Fruit fly (Drosophila melanogaster) whole organism, wandering third instar larva: ENCODE results near the gene mask.

Source experiments
- Abd-B ChIP-seq: fragments of >200 bp; optimal IDR thresholded peaks from 2 replicates; lab custom pipeline; 2017; ENCODE audit warnings: missing biosample characterization, missing genetic modification characterization
- CG32264 ChIP-seq: fragments of 200-800 bp; sonication (Bioruptor generic); optimal IDR thresholded peaks from 2 replicates; lab custom pipeline; 2016; ENCODE audit warnings: missing biosample characterization, missing genetic modification characterization
- CG9705 ChIP-seq: fragments of 200-800 bp; sonication (Bioruptor generic); optimal IDR thresholded peaks from 2 replicates; lab custom pipeline; 2018; ENCODE audit warnings: missing biosample characterization, mild to moderate bottlenecking, missing genetic modification characterization
- CrebA ChIP-seq: fragments of 200-800 bp; sonication (Bioruptor generic); optimal IDR thresholded peaks from 2 replicates; lab custom pipeline; 2016; ENCODE audit warnings: missing biosample characterization, mild to moderate bottlenecking, missing genetic modification characterization, borderline replicate concordance
- Dfd ChIP-seq: fragments of >200 bp; optimal IDR thresholded peaks from 2 replicates; lab custom pipeline; 2017; ENCODE audit warnings: missing biosample characterization, missing genetic modification characterization
- Dif ChIP-seq: fragments of 200-275, 200-300 bp; sonication (Bioruptor generic); optimal IDR thresholded peaks from 2 replicates; lab custom pipeline; 2018; ENCODE audit warnings: missing biosample characterization, missing genetic modification characterization; ENCODE audit not compliant: partially characterized antibody
- GATAd ChIP-seq: sonication (Bioruptor generic); optimal IDR thresholded peaks from 2 replicates; lab custom pipeline; 2016; ENCODE audit warnings: missing biosample characterization, missing genetic modification characterization
- HLH106 ChIP-seq: fragments of 200-800 bp; optimal IDR thresholded peaks from 3 replicates; lab custom pipeline; 2019; ENCODE audit warnings: missing biosample characterization, mild to moderate bottlenecking, missing genetic modification characterization, moderate library complexity
- Hnf4 ChIP-seq: fragments of 200-800 bp; sonication (Bioruptor generic); optimal IDR thresholded peaks from 2 replicates; lab custom pipeline; 2016; ENCODE audit warnings: missing biosample characterization, mild to moderate bottlenecking, missing genetic modification characterization
- Hr78 ChIP-seq: fragments of >200 bp; optimal IDR thresholded peaks from 2 replicates; lab custom pipeline; 2017; ENCODE audit warnings: missing biosample characterization, missing genetic modification characterization
- Hr83 ChIP-seq: fragments of 200-300 bp; sonication (Bioruptor generic); optimal IDR thresholded peaks from 2 replicates; lab custom pipeline; 2016; ENCODE audit warnings: missing biosample characterization, mild to moderate bottlenecking, missing genetic modification characterization, moderate library complexity; ENCODE audit not compliant: poor library complexity, severe bottlenecking
- Jra ChIP-seq: sonication (Bioruptor generic); optimal IDR thresholded peaks from 2 replicates; lab custom pipeline; 2016; ENCODE audit warnings: missing biosample characterization, missing genetic modification characterization
- Mio ChIP-seq: sonication (Bioruptor generic); optimal IDR thresholded peaks from 2 replicates; lab custom pipeline; 2016; ENCODE audit warnings: missing biosample characterization, missing genetic modification characterization
- Myc ChIP-seq: fragments of >200 bp; optimal IDR thresholded peaks from 2 replicates; lab custom pipeline; 2017
- N ChIP-seq: fragments of >200 bp; optimal IDR thresholded peaks from 2 replicates; lab custom pipeline; 2018; ENCODE audit warnings: missing biosample characterization, missing external identifiers, missing genetic modification characterization
- OdsH ChIP-seq: fragments of 200-800 bp; sonication (Bioruptor generic); optimal IDR thresholded peaks from 2 replicates; lab custom pipeline; 2016; ENCODE audit warnings: missing biosample characterization, mild to moderate bottlenecking, missing genetic modification characterization
- Rel ChIP-seq, 2 experiments: fragments of 200-800 bp; sonication (Bioruptor generic) in 1 of 2; optimal IDR thresholded peaks; 2 replicates in 1 of 2; 3 replicates in 1 of 2; lab custom pipeline; 2016 to 2019; ENCODE audit warnings: mild to moderate bottlenecking in 2 of 2, missing biosample characterization in 2 of 2, missing genetic modification characterization in 2 of 2, moderate library complexity in 1 of 2
- Sp1 ChIP-seq: fragments of 200-800 bp; sonication (Bioruptor generic); optimal IDR thresholded peaks from 3 replicates; lab custom pipeline; 2019; ENCODE audit warnings: missing biosample characterization, mild to moderate bottlenecking, missing genetic modification characterization, moderate library complexity
- Vsx2 ChIP-seq: fragments of 200-300, 225-300 bp; sonication (Bioruptor generic); optimal IDR thresholded peaks from 2 replicates; lab custom pipeline; 2018; ENCODE audit warnings: missing biosample characterization, missing genetic modification characterization; ENCODE audit not compliant: partially characterized antibody
- br ChIP-seq: fragments of 200-800 bp; sonication (Bioruptor generic); optimal IDR thresholded peaks from 2 replicates; lab custom pipeline; 2016; ENCODE audit warnings: missing biosample characterization, missing genetic modification characterization
- brk ChIP-seq: fragments of 200-800 bp; sonication (Bioruptor generic); optimal IDR thresholded peaks from 2 replicates; lab custom pipeline; 2016; ENCODE audit warnings: missing biosample characterization, mild to moderate bottlenecking, missing genetic modification characterization
- dl ChIP-seq, 2 experiments: fragments of 175-275, 200-275 bp in 1 of 2; fragments of 200-275 bp in 1 of 2; sonication (Bioruptor generic); optimal IDR thresholded peaks; lab custom pipeline; 2018; ENCODE audit warnings: mild to moderate bottlenecking in 2 of 2, missing biosample characterization in 2 of 2, missing genetic modification characterization in 2 of 2, moderate library complexity in 2 of 2; ENCODE audit not compliant: partially characterized antibody in 2 of 2, insufficient read depth in 1 of 2
- dmrt93B ChIP-seq: fragments of 200-800 bp; sonication (Bioruptor generic); optimal IDR thresholded peaks from 2 replicates; lab custom pipeline; 2018; ENCODE audit warnings: missing biosample characterization, mild to moderate bottlenecking, missing genetic modification characterization
- dsf ChIP-seq: sonication (Bioruptor generic); optimal IDR thresholded peaks from 2 replicates; lab custom pipeline; 2016; ENCODE audit warnings: missing biosample characterization, missing genetic modification characterization, borderline replicate concordance
- ey ChIP-seq: fragments of 200-800 bp; sonication (Bioruptor generic); optimal IDR thresholded peaks from 2 replicates; lab custom pipeline; 2016; ENCODE audit warnings: missing biosample characterization, missing genetic modification characterization
- foxo ChIP-seq, 2 experiments: fragments of 200-800 bp; sonication (Bioruptor generic); optimal IDR thresholded peaks; 2 replicates in 1 of 2; 3 replicates in 1 of 2; lab custom pipeline; 2016 to 2017; ENCODE audit warnings: missing biosample characterization in 2 of 2, missing genetic modification characterization in 2 of 2
- fru ChIP-seq: fragments of 200-800 bp; sonication (Bioruptor generic); optimal IDR thresholded peaks from 3 replicates; lab custom pipeline; 2016; ENCODE audit warnings: missing biosample characterization, mild to moderate bottlenecking, missing genetic modification characterization
- h ChIP-seq: fragments of 200-800 bp; sonication (Bioruptor generic); optimal IDR thresholded peaks from 3 replicates; lab custom pipeline; 2016; ENCODE audit warnings: missing biosample characterization, mild to moderate bottlenecking, missing genetic modification characterization
- jim ChIP-seq: fragments of 175-275, 200-325 bp; sonication (Bioruptor generic); optimal IDR thresholded peaks from 2 replicates; lab custom pipeline; 2016; ENCODE audit warnings: missing biosample characterization, mild to moderate bottlenecking, missing genetic modification characterization
- lola ChIP-seq: fragments of >200 bp; optimal IDR thresholded peaks from 2 replicates; lab custom pipeline; 2017; ENCODE audit warnings: missing biosample characterization, missing genetic modification characterization
- pan ChIP-seq: fragments of >200 bp; optimal IDR thresholded peaks from 2 replicates; lab custom pipeline; 2017
- psq ChIP-seq: fragments of 200-800 bp; sonication (Bioruptor generic); optimal IDR thresholded peaks from 3 replicates; lab custom pipeline; 2017; ENCODE audit warnings: missing biosample characterization, mild to moderate bottlenecking, missing genetic modification characterization, moderate library complexity
- rgr ChIP-seq: fragments of 200-800 bp; sonication (Bioruptor generic); optimal IDR thresholded peaks from 3 replicates; lab custom pipeline; 2016; ENCODE audit warnings: missing biosample characterization, mild to moderate bottlenecking, missing genetic modification characterization
- sage ChIP-seq: fragments of 200-800 bp; sonication (Bioruptor generic); optimal IDR thresholded peaks from 2 replicates; lab custom pipeline; 2016; ENCODE audit warnings: missing biosample characterization, mild to moderate bottlenecking, missing genetic modification characterization
- sv ChIP-seq: fragments of 200-800 bp; sonication (Bioruptor generic); optimal IDR thresholded peaks from 3 replicates; lab custom pipeline; 2016; ENCODE audit warnings: missing biosample characterization, missing genetic modification characterization
- tai ChIP-seq: sonication (Bioruptor generic); optimal IDR thresholded peaks from 2 replicates; lab custom pipeline; 2016; ENCODE audit warnings: missing biosample characterization, missing genetic modification characterization
- usp ChIP-seq: fragments of >200 bp; optimal IDR thresholded peaks from 2 replicates; lab custom pipeline; 2017; ENCODE audit warnings: missing biosample characterization, missing genetic modification characterization
- woc ChIP-seq: sonication (Bioruptor generic); optimal IDR thresholded peaks from 2 replicates; lab custom pipeline; 2016; ENCODE audit warnings: missing biosample characterization, mild to moderate bottlenecking, missing genetic modification characterization

mask gene

dm6 chr3R:24202723-24203122 lies 27.6 kb upstream of the mask start:
- no peak for TF ChIP-seq Hr78 (GFP tag; lab: Kevin White, UChicago)
- no peak for TF ChIP-seq rgr (GFP tag; lab: Kevin White, UChicago)
- no peak for TF ChIP-seq N (GFP tag; lab: Kevin White, UChicago)
- TF ChIP-seq Dif (GFP tag; lab: Kevin White, UChicago): no peak
- TF ChIP-seq ey (GFP tag; lab: Kevin White, UChicago): no peak
- no peak for TF ChIP-seq lola (GFP tag; lab: Kevin White, UChicago)
- TF ChIP-seq Jra: no peak
- no peak for TF ChIP-seq Hr83 (GFP tag; lab: Kevin White, UChicago)
- no peak for TF ChIP-seq Dfd
- TF ChIP-seq brk (GFP tag; lab: Kevin White, UChicago): no peak
- TF ChIP-seq Myc: no peak
- no peak for TF ChIP-seq woc (GFP tag; lab: Kevin White, UChicago)
- no peak for TF ChIP-seq fru (GFP tag; lab: Kevin White, UChicago)
- TF ChIP-seq OdsH (GFP tag; lab: Kevin White, UChicago): no peak
- TF ChIP-seq psq: no peak
- no peak for TF ChIP-seq dl (GFP tag; optimal IDR thresholded peaks at IDR 0.05; lab: Kevin White, UChicago; ENCODE audit: insufficient read depth in 1 of 2, partially characterized antibody in 2 of 2)
- no peak for TF ChIP-seq Rel (GFP tag; optimal IDR thresholded peaks at IDR 0.05; lab: Kevin White, UChicago)
- no peak for TF ChIP-seq Rel (tag; optimal IDR thresholded peaks at IDR 0.05; lab: Kevin White, UChicago)
- no peak for TF ChIP-seq pan

dm6 chr3R:24203426-24203825 lies 26.9 kb upstream of the mask start:
- TF ChIP-seq CG32264 (GFP tag; lab: Kevin White, UChicago) (peak; percentile 48), Jra (no peak), N (GFP tag; lab: Kevin White, UChicago) (no peak), sage (GFP tag; lab: Kevin White, UChicago) (peak; percentile 61), Hr78 (GFP tag; lab: Kevin White, UChicago) (no peak), h (GFP tag; lab: Kevin White, UChicago) (peak; percentile 78), Dif (GFP tag; lab: Kevin White, UChicago) (no peak), HLH106 (peak; percentile 67), rgr (GFP tag; lab: Kevin White, UChicago) (peak; percentile 70), usp (GFP tag; lab: Kevin White, UChicago) (no peak), Hr83 (GFP tag; lab: Kevin White, UChicago) (no peak), GATAd (no peak), sv (GFP tag; lab: Kevin White, UChicago) (no peak), Abd-B (GFP tag; lab: Kevin White, UChicago) (no peak), fru (GFP tag; lab: Kevin White, UChicago) (peak; percentile 75), br (GFP tag; lab: Kevin White, UChicago) (peak; percentile 77), woc (GFP tag; lab: Kevin White, UChicago) (peak; percentile 81), psq (peak; percentile 54), Hnf4 (no peak), pan (no peak), jim (GFP tag; lab: Kevin White, UChicago) (no peak), dsf (GFP tag; lab: Kevin White, UChicago) (no peak), CG9705 (GFP tag; lab: Kevin White, UChicago) (no peak), lola (GFP tag; lab: Kevin White, UChicago) (no peak), tai (no peak), Vsx2 (GFP tag; lab: Kevin White, UChicago) (no peak), ey (GFP tag; lab: Kevin White, UChicago) (peak; percentile 78), Sp1 (GFP tag; lab: Kevin White, UChicago) (peak; percentile 79), OdsH (GFP tag; lab: Kevin White, UChicago) (peak; percentile 74), Mio (no peak), brk (GFP tag; lab: Kevin White, UChicago) (no peak), Rel (GFP tag; optimal IDR thresholded peaks at IDR 0.05; lab: Kevin White, UChicago) (peak; percentile 71), Rel (tag; optimal IDR thresholded peaks at IDR 0.05; lab: Kevin White, UChicago) (no peak), foxo (GFP tag; optimal IDR thresholded peaks at IDR 0.05; lab: Kevin White, UChicago) (peak in 1 of 2 experiments; percentile 76), CrebA (GFP tag; lab: Kevin White, UChicago) (no peak), Myc (no peak), dmrt93B (GFP tag; lab: Kevin White, UChicago) (peak; percentile 66), dl (GFP tag; optimal IDR thresholded peaks at IDR 0.05; lab: Kevin White, UChicago; ENCODE audit: insufficient read depth in 1 of 2, partially characterized antibody in 2 of 2) (no peak), Dfd (no peak)
